Fruit fly (Drosophila melanogaster) whole organism, embryonic: ENCODE results near the gene CG5273.
A peak's percentile ranks its signal among the peaks of the same experiment; 100 is the strongest.

Experiments used
- ATbp ChIP-seq: fragments of 200-800 bp; sonication (Bioruptor generic); optimal IDR thresholded peaks from 2 replicates; lab custom pipeline; 2017; ENCODE audit warnings: missing biosample characterization, mild to moderate bottlenecking, missing genetic modification characterization, missing genetic modification reagents
- CG10543 ChIP-seq: fragments of 200-800 bp; sonication (Bioruptor generic); optimal IDR thresholded peaks from 3 replicates; lab custom pipeline; 2017; ENCODE audit warnings: missing biosample characterization, mild to moderate bottlenecking, missing genetic modification characterization, moderate library complexity
- CG10979 ChIP-seq: fragments of 200-800 bp; sonication (Bioruptor generic); optimal IDR thresholded peaks from 2 replicates; lab custom pipeline; 2018; ENCODE audit warnings: missing biosample characterization, mild to moderate bottlenecking, missing genetic modification characterization, moderate library complexity
- CG11247 ChIP-seq: fragments of 200-800 bp; sonication (Bioruptor generic); IDR thresholded peaks from 2 replicates; pipeline ENCODE4 v1.3.6; 2022; ENCODE audit warnings: missing biosample characterization, missing genetic modification characterization
- CG12104 ChIP-seq: fragments of 200-800 bp; sonication (Bioruptor generic); optimal IDR thresholded peaks from 3 replicates; lab custom pipeline; 2016; ENCODE audit warnings: missing biosample characterization, missing genetic modification characterization
- CG12219 ChIP-seq: fragments of 200-800 bp; sonication (Bioruptor generic); optimal IDR thresholded peaks from 3 replicates; lab custom pipeline; 2018; ENCODE audit warnings: missing biosample characterization, mild to moderate bottlenecking, missing genetic modification characterization
- CG12942 ChIP-seq: fragments of 200-800 bp; sonication (Bioruptor generic); optimal IDR thresholded peaks from 3 replicates; lab custom pipeline; 2016; ENCODE audit warnings: missing biosample characterization, missing genetic modification characterization
- CG15479 ChIP-seq: fragments of 200-800 bp; sonication (Bioruptor generic); optimal IDR thresholded peaks from 3 replicates; lab custom pipeline; 2019; ENCODE audit warnings: missing biosample characterization, mild to moderate bottlenecking, missing genetic modification characterization, moderate library complexity
- CG2678 ChIP-seq: fragments of 200-800 bp; sonication (Bioruptor generic); optimal IDR thresholded peaks from 3 replicates; lab custom pipeline; 2019; ENCODE audit warnings: missing biosample characterization, mild to moderate bottlenecking, missing genetic modification characterization, moderate library complexity
- CG2875 ChIP-seq: fragments of 200-800 bp; sonication (Bioruptor generic); optimal IDR thresholded peaks from 2 replicates; lab custom pipeline; 2017; ENCODE audit warnings: missing biosample characterization, mild to moderate bottlenecking, missing genetic modification characterization, missing genetic modification reagents
- CG30020 ChIP-seq: fragments of 200-800 bp; optimal IDR thresholded peaks from 2 replicates; lab custom pipeline; 2019; ENCODE audit warnings: missing biosample characterization, mild to moderate bottlenecking, missing genetic modification characterization, moderate library complexity
- CG32767 ChIP-seq: fragments of 200-800 bp; sonication (Bioruptor generic); IDR thresholded peaks from 2 replicates; pipeline ENCODE4 v1.3.6; 2022; ENCODE audit warnings: missing biosample characterization, missing genetic modification characterization
- CG42726 ChIP-seq: fragments of 200-800 bp; sonication (Bioruptor generic); IDR thresholded peaks from 2 replicates; pipeline ENCODE4 v1.3.6; 2022; ENCODE audit warnings: missing biosample characterization, missing genetic modification characterization; ENCODE audit not compliant: partially characterized antibody
- CG4424 ChIP-seq: fragments of 200-800 bp; sonication (Bioruptor generic); optimal IDR thresholded peaks from 3 replicates; lab custom pipeline; 2016; ENCODE audit warnings: missing biosample characterization, missing genetic modification characterization
- CG4730 ChIP-seq: fragments of 200-800 bp; sonication (Bioruptor generic); IDR thresholded peaks from 2 replicates; pipeline ENCODE4 v1.3.6; 2022; ENCODE audit warnings: missing biosample characterization, missing genetic modification characterization
- CG5180 ChIP-seq: fragments of 200-800 bp; sonication (Bioruptor generic); optimal IDR thresholded peaks from 3 replicates; lab custom pipeline; 2017; ENCODE audit warnings: missing biosample characterization, missing genetic modification characterization, mild to moderate bottlenecking, moderate library complexity, missing genetic modification reagents
- CG6272 ChIP-seq: fragments of 200-800 bp; sonication (Bioruptor generic); IDR thresholded peaks from 2 replicates; pipeline ENCODE4 v1.3.6; 2022; ENCODE audit warnings: missing biosample characterization, missing genetic modification characterization
- CG7839 ChIP-seq: fragments of 200-800 bp; sonication (Bioruptor generic); optimal IDR thresholded peaks from 3 replicates; lab custom pipeline; 2018; ENCODE audit warnings: missing biosample characterization, mild to moderate bottlenecking, missing genetic modification characterization, moderate library complexity
- CG7928 ChIP-seq: fragments of 200-800 bp; sonication (Bioruptor generic); optimal IDR thresholded peaks from 2 replicates; lab custom pipeline; 2017; ENCODE audit warnings: missing biosample characterization, mild to moderate bottlenecking, missing genetic modification characterization
- CG7963 ChIP-seq: fragments of 200-800 bp; sonication (Bioruptor generic); IDR thresholded peaks from 3 replicates; pipeline ENCODE4 v1.3.6; 2022; ENCODE audit warnings: missing biosample characterization, missing genetic modification characterization; ENCODE audit not compliant: partially characterized antibody
- CG8765 ChIP-seq: fragments of 200-800 bp; sonication (Bioruptor generic); IDR thresholded peaks from 2 replicates; pipeline ENCODE4 v1.3.6; 2022; ENCODE audit warnings: missing biosample characterization, missing genetic modification characterization
- CG9609 ChIP-seq: fragments of 200-800 bp; sonication (Bioruptor generic); optimal IDR thresholded peaks from 3 replicates; lab custom pipeline; 2016; ENCODE audit warnings: missing biosample characterization, missing genetic modification characterization
- CG9727 ChIP-seq: fragments of 200-800 bp; sonication (Bioruptor generic); optimal IDR thresholded peaks from 3 replicates; lab custom pipeline; 2017; ENCODE audit warnings: missing biosample characterization, mild to moderate bottlenecking, missing genetic modification characterization
- CoRest ChIP-seq: fragments of 200-800 bp; sonication (Bioruptor generic); optimal IDR thresholded peaks from 3 replicates; lab custom pipeline; 2018; ENCODE audit warnings: missing biosample characterization, mild to moderate bottlenecking, missing genetic modification characterization, moderate library complexity
- ERR ChIP-seq: fragments of 200-800 bp; sonication (Bioruptor generic); optimal IDR thresholded peaks from 2 replicates; lab custom pipeline; 2016; ENCODE audit warnings: missing biosample characterization, missing genetic modification characterization
- HLH3B ChIP-seq: fragments of 200-800 bp; sonication (Bioruptor generic); IDR thresholded peaks from 2 replicates; pipeline ENCODE4 v1.3.6; 2022; ENCODE audit warnings: missing biosample characterization, missing genetic modification characterization
- HLH54F ChIP-seq: fragments of 200-800 bp; sonication (Bioruptor generic); optimal IDR thresholded peaks from 3 replicates; lab custom pipeline; 2016; ENCODE audit warnings: missing biosample characterization, missing genetic modification characterization
- MBD-R2 ChIP-seq: fragments of 200-800 bp; sonication (Bioruptor generic); IDR thresholded peaks from 2 replicates; pipeline ENCODE4 v1.3.6; 2022; ENCODE audit warnings: missing biosample characterization, missing genetic modification characterization
- Nf-YA ChIP-seq: fragments of 200-800 bp; sonication (Bioruptor generic); IDR thresholded peaks from 2 replicates; pipeline ENCODE4 v1.3.6; 2022; ENCODE audit warnings: missing biosample characterization, missing genetic modification characterization
- Opbp ChIP-seq: fragments of 200-800 bp; sonication (Bioruptor generic); IDR thresholded peaks from 3 replicates; pipeline ENCODE4 v1.3.6; 2022; ENCODE audit warnings: missing biosample characterization, missing genetic modification characterization; ENCODE audit not compliant: partially characterized antibody
- Xbp1 ChIP-seq: fragments of 200-800 bp; sonication (Bioruptor generic); optimal IDR thresholded peaks from 3 replicates; lab custom pipeline; 2016; ENCODE audit warnings: missing biosample characterization, mild to moderate bottlenecking, missing genetic modification characterization
- YL-1 ChIP-seq: fragments of 200-800 bp; sonication (Bioruptor generic); optimal IDR thresholded peaks from 3 replicates; lab custom pipeline; 2017; ENCODE audit warnings: missing biosample characterization, mild to moderate bottlenecking, missing genetic modification characterization
- bigmax ChIP-seq: fragments of 200-800 bp; sonication (Bioruptor generic); optimal IDR thresholded peaks from 2 replicates; lab custom pipeline; 2018; ENCODE audit warnings: missing biosample characterization, mild to moderate bottlenecking, missing genetic modification characterization
- esg ChIP-seq: fragments of 200-800 bp; sonication (Bioruptor generic); conservative IDR thresholded peaks from 2 replicates; pipeline ENCODE4 v1.3.6; 2022; ENCODE audit warnings: missing biosample characterization, missing genetic modification characterization
- eyg ChIP-seq: fragments of 200-800 bp; sonication (Bioruptor generic); optimal IDR thresholded peaks from 3 replicates; lab custom pipeline; 2016; ENCODE audit warnings: missing biosample characterization, missing genetic modification characterization
- gce ChIP-seq: fragments of 200-800 bp; sonication (Bioruptor generic); IDR thresholded peaks from 3 replicates; pipeline ENCODE4 v1.3.6; 2022; ENCODE audit warnings: missing biosample characterization, missing genetic modification characterization
- gem ChIP-seq: fragments of 200-800 bp; sonication (Bioruptor generic); optimal IDR thresholded peaks from 2 replicates; lab custom pipeline; 2019; ENCODE audit warnings: missing biosample characterization, mild to moderate bottlenecking, missing genetic modification characterization, moderate library complexity
- klu ChIP-seq: fragments of 200-800 bp; sonication (Bioruptor generic); IDR thresholded peaks from 2 replicates; pipeline ENCODE4 v1.3.6; 2022; ENCODE audit warnings: missing biosample characterization, missing genetic modification characterization
- lab ChIP-seq: fragments of 200-800 bp; sonication (Bioruptor generic); optimal IDR thresholded peaks from 3 replicates; lab custom pipeline; 2017; ENCODE audit warnings: missing biosample characterization, missing genetic modification characterization, mild to moderate bottlenecking, moderate library complexity, missing genetic modification reagents
- pum ChIP-seq: fragments of 200-800 bp; sonication (Bioruptor generic); optimal IDR thresholded peaks from 2 replicates; lab custom pipeline; 2016; ENCODE audit warnings: missing biosample characterization, missing genetic modification characterization
- salm ChIP-seq: fragments of 200-800 bp; sonication (Bioruptor generic); optimal IDR thresholded peaks from 2 replicates; lab custom pipeline; 2018; ENCODE audit warnings: missing biosample characterization, mild to moderate bottlenecking, missing genetic modification characterization
- scrt ChIP-seq: fragments of 200-800 bp; sonication (Bioruptor generic); optimal IDR thresholded peaks from 2 replicates; lab custom pipeline; 2018; ENCODE audit warnings: missing biosample characterization, mild to moderate bottlenecking, missing genetic modification characterization, moderate library complexity
- sim ChIP-seq: fragments of 200-800 bp; sonication (Bioruptor generic); IDR thresholded peaks from 2 replicates; pipeline ENCODE4 v1.3.6; 2022; ENCODE audit warnings: missing biosample characterization, missing genetic modification characterization
- sqz ChIP-seq: fragments of 200-800 bp; sonication (Bioruptor generic); optimal IDR thresholded peaks from 3 replicates; lab custom pipeline; 2018; ENCODE audit warnings: missing biosample characterization, mild to moderate bottlenecking, missing genetic modification characterization
- tgo ChIP-seq: fragments of 200-800 bp; sonication (Bioruptor generic); IDR thresholded peaks from 3 replicates; pipeline ENCODE4 v1.3.6; 2022; ENCODE audit warnings: missing biosample characterization, missing genetic modification characterization
- tio ChIP-seq: fragments of 200-800 bp; sonication (Bioruptor generic); optimal IDR thresholded peaks from 2 replicates; lab custom pipeline; 2017; ENCODE audit warnings: missing biosample characterization, missing genetic modification characterization, inconsistent platforms
- zf30C ChIP-seq: fragments of 200-800 bp; sonication (Bioruptor generic); optimal IDR thresholded peaks from 3 replicates; lab custom pipeline; 2018; ENCODE audit warnings: missing biosample characterization, mild to moderate bottlenecking, missing genetic modification characterization

Gene CG5273

dm6 chrX:765039-765508 is 5.7 kb downstream of the CG5273 start, which contains the start of gene RpL22 (continued):
- TF ChIP-seq salm (tag; lab: Kevin White, UChicago) (peak; percentile 68), CG7928 (GFP tag; lab: Kevin White, UChicago) (peak; percentile 87), CG12219 (GFP tag; lab: Kevin White, UChicago) (peak; percentile 83), Nf-YA (GFP tag; lab: Robert Waterston, UW) (peak; percentile 44; the same call in 1 of the 2 replicates), HLH54F (GFP tag; lab: Kevin White, UChicago) (peak; percentile 83), CG2875 (GFP tag; lab: Kevin White, UChicago) (peak; percentile 93), Opbp (GFP tag; lab: Robert Waterston, UW) (peak; percentile 70; the same call in 1 of the 3 replicates), ERR (peak; percentile 74), CG30020 (tag; lab: Kevin White, UChicago) (peak; percentile 44), CG2678 (tag; lab: Kevin White, UChicago) (peak; percentile 72), CG6272 (GFP tag; lab: Robert Waterston, UW) (peak; percentile 65), YL-1 (peak; percentile 96), klu (peak; percentile 43; the same call in 1 of the 2 replicates), ATbp (GFP tag; lab: Kevin White, UChicago) (peak; percentile 90), HLH3B (GFP tag; lab: Robert Waterston, UW) (peak; percentile 75), CG7839 (peak; percentile 79), bigmax (GFP tag; lab: Kevin White, UChicago) (peak; percentile 79), CG10543 (peak; percentile 85), CoRest (tag; lab: Kevin White, UChicago) (peak; percentile 75), sqz (GFP tag; lab: Kevin White, UChicago) (peak; percentile 93), CG12104 (peak; percentile 83), sim (peak; percentile 77), tgo (GFP tag; lab: Robert Waterston, UW) (peak; percentile 71; the same call in 2 of the 3 replicates), gce (GFP tag; lab: Robert Waterston, UW) (peak; percentile 90), tio (no peak), Xbp1 (peak; percentile 85), CG4424 (GFP tag; lab: Kevin White, UChicago) (peak; percentile 81), CG5180 (GFP tag; lab: Kevin White, UChicago) (peak; percentile 68), CG9609 (GFP tag; lab: Kevin White, UChicago) (peak; percentile 87), esg (peak; percentile 19; the same call in 1 of the 2 replicates), CG7963 (no peak), CG12942 (GFP tag; lab: Kevin White, UChicago) (peak; percentile 85), lab (GFP tag; lab: Kevin White, UChicago) (peak; percentile 97), eyg (GFP tag; lab: Kevin White, UChicago) (peak; percentile 83)

dm6 chrX:766094-766493 is 6.7 kb downstream of the CG5273 start:
- TF ChIP-seq gem (tag; lab: Kevin White, UChicago) (no peak), CG8765 (GFP tag; lab: Robert Waterston, UW) (peak; percentile 17; the same call in 1 of the 2 replicates), CG9727 (GFP tag; lab: Kevin White, UChicago) (no peak), CG42726 (GFP tag; lab: Robert Waterston, UW) (no peak), zf30C (GFP tag; lab: Kevin White, UChicago) (peak; percentile 82), CG32767 (GFP tag; lab: Robert Waterston, UW) (no peak), CG11247 (no peak), CG10979 (tag; lab: Kevin White, UChicago) (no peak), pum (no peak), scrt (no peak), CoRest (tag; lab: Kevin White, UChicago) (no peak), CG4730 (GFP tag; lab: Robert Waterston, UW) (no peak), CG15479 (peak; percentile 84), MBD-R2 (GFP tag; lab: Robert Waterston, UW) (no peak)
